Worm (Caenorhabditis elegans) whole organism, young adult: ENCODE results near the gene C34F6.10.

Experiments
- aptf-3 ChIP-seq: fragments of 200-800 bp; sonication (Bioruptor generic); IDR thresholded peaks from 2 replicates; pipeline ENCODE4 v1.3.6; 2022; ENCODE audit warnings: missing genetic modification characterization, missing compliant biosample characterization
- egl-44 ChIP-seq: fragments of 200-800 bp; sonication (Bioruptor generic); IDR thresholded peaks from 2 replicates; pipeline ENCODE4 v1.3.6; 2022; ENCODE audit warnings: missing genetic modification reagents, missing genetic modification characterization, missing compliant biosample characterization

DNA sequence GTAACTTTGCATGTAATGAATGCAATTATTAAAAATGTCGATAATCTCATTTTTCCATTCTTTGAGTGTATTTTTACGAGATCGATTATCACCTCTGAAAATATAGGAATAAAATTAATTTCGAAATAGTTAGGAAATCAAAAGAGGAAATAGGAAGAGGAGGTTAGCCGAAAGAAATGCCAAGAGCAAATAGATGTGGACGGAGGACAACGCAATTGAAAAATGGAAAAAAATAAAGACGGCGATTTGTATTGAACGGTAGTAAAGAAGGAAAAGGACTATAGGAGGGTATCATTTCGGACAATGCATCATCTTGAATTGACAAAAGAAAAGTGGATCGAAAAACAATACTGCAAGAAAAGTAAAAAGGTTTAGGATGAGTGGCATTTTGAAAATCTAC is 50.9 kb downstream of the C34F6.10 start, which contains the start of gene F13D2.1:
- TF ChIP-seq aptf-3 (GFP tag; lab: Robert Waterston, UW) (no peak), egl-44 (GFP tag; lab: Robert Waterston, UW) (no peak)
